Worm (Caenorhabditis elegans) whole organism, L4 larva: ENCODE results near the gene fipr-21.

Source experiments
- F37D6.2 ChIP-seq: sonication (generic microtip); optimal IDR thresholded peaks from 2 replicates; lab custom pipeline; 2016; ENCODE audit warnings: mild to moderate bottlenecking, missing genetic modification characterization, missing compliant biosample characterization
- Y75B8A.6 ChIP-seq: fragments of 200-800 bp; sonication (Bioruptor generic); IDR thresholded peaks from 2 replicates; pipeline ENCODE4 v1.3.6; 2022; ENCODE audit warnings: missing genetic modification reagents, missing genetic modification characterization, missing compliant biosample characterization
- ZK337.2 ChIP-seq: fragments of 200-800 bp; sonication (Bioruptor generic); IDR thresholded peaks from 2 replicates; pipeline ENCODE4 v1.3.6; 2022; ENCODE audit warnings: missing genetic modification reagents, missing genetic modification characterization, missing compliant biosample characterization
- arid-1 ChIP-seq: fragments of 200-800 bp; sonication (Bioruptor generic); conservative IDR thresholded peaks from 2 replicates; pipeline ENCODE4 v1.3.6; 2022; ENCODE audit warnings: missing genetic modification reagents, missing genetic modification characterization, missing compliant biosample characterization
- attf-4 ChIP-seq: sonication (generic microtip); optimal IDR thresholded peaks from 3 replicates; lab custom pipeline; 2017; ENCODE audit warnings: missing biosample characterization, missing genetic modification characterization
- ceh-44 ChIP-seq: fragments of 200-800 bp; sonication (Bioruptor generic); IDR thresholded peaks from 2 replicates; pipeline ENCODE4 v1.3.6; 2022; ENCODE audit warnings: missing genetic modification reagents, missing genetic modification characterization, missing compliant biosample characterization
- dmd-9 ChIP-seq: fragments of 200-800 bp; sonication (Bioruptor generic); IDR thresholded peaks from 2 replicates; pipeline ENCODE4 v1.3.6; 2022; ENCODE audit warnings: missing genetic modification reagents, missing genetic modification characterization, missing compliant biosample characterization
- duxl-1 ChIP-seq: sonication (generic microtip); optimal IDR thresholded peaks from 2 replicates; lab custom pipeline; 2016; ENCODE audit warnings: mild to moderate bottlenecking, missing genetic modification characterization, moderate library complexity, missing compliant biosample characterization; ENCODE audit not compliant: poor library complexity
- fkh-10 ChIP-seq: fragments of 150-350 bp; optimal IDR thresholded peaks from 2 replicates; lab custom pipeline; 2014; ENCODE audit warnings: missing biosample characterization, missing genetic modification reagents, missing genetic modification characterization
- gei-8 ChIP-seq: fragments of 200-800 bp; sonication (Bioruptor generic); optimal IDR thresholded peaks from 2 replicates; lab custom pipeline; 2018; ENCODE audit warnings: mild to moderate bottlenecking, missing genetic modification characterization, missing compliant biosample characterization
- hif-1 ChIP-seq, 2 experiments: sonication (generic microtip); optimal IDR thresholded peaks; 2 replicates each; lab custom pipeline; 2016 to 2017; ENCODE audit warnings: missing compliant biosample characterization in 2 of 2, missing genetic modification characterization in 2 of 2, missing genetic modification reagents in 2 of 2, missing genotype in 2 of 2, mild to moderate bottlenecking in 1 of 2
- hlh-30 ChIP-seq: sonication (generic microtip); optimal IDR thresholded peaks from 2 replicates; lab custom pipeline; 2017; ENCODE audit warnings: antibody characterized with exemption, mild to moderate bottlenecking, missing genetic modification characterization, missing compliant biosample characterization; ENCODE audit not compliant: insufficient read depth
- hmg-1.1 ChIP-seq: fragments of 200-800 bp; sonication (Bioruptor generic); IDR thresholded peaks from 2 replicates; pipeline ENCODE4 v1.3.6; 2022; ENCODE audit warnings: missing genetic modification reagents, missing genetic modification characterization, missing compliant biosample characterization
- lin-1 ChIP-seq: fragments of 200-800 bp; sonication (Bioruptor generic); IDR thresholded peaks from 2 replicates; pipeline ENCODE4 v1.3.6; 2022; ENCODE audit warnings: missing genetic modification reagents, missing genetic modification characterization, missing compliant biosample characterization
- lin-38 ChIP-seq: fragments of 200-800 bp; sonication (Bioruptor generic); IDR thresholded peaks from 2 replicates; pipeline ENCODE4 v1.3.6; 2022; ENCODE audit warnings: missing genetic modification reagents, missing genetic modification characterization, missing compliant biosample characterization
- madf-9 ChIP-seq: fragments of 200-800 bp; sonication (Bioruptor generic); conservative IDR thresholded peaks from 2 replicates; pipeline ENCODE4 v1.3.6; 2022; ENCODE audit warnings: missing genetic modification reagents, missing genetic modification characterization, missing compliant biosample characterization
- mdl-1 ChIP-seq, 2 experiments: fragments of 150-350 bp in 1 of 2; sonication (generic microtip) in 1 of 2; optimal IDR thresholded peaks; 2 replicates each; lab custom pipeline; 2014 to 2017; ENCODE audit warnings: missing biosample characterization in 2 of 2, missing genetic modification characterization in 2 of 2
- mdt-29 ChIP-seq: fragments of 200-800 bp; sonication (Bioruptor generic); IDR thresholded peaks from 2 replicates; pipeline ENCODE4 v1.3.6; 2022; ENCODE audit warnings: missing genetic modification reagents, missing genetic modification characterization, missing compliant biosample characterization
- mxl-2 ChIP-seq: fragments of 200-800 bp; sonication (Bioruptor generic); conservative IDR thresholded peaks from 2 replicates; pipeline ENCODE4 v1.3.6; 2022; ENCODE audit warnings: missing genetic modification reagents, missing genetic modification characterization, missing compliant biosample characterization
- mxl-3 ChIP-seq: fragments of 200-800 bp; sonication (Bioruptor generic); optimal IDR thresholded peaks from 2 replicates; lab custom pipeline; 2018; ENCODE audit warnings: mild to moderate bottlenecking, missing genetic modification characterization, missing compliant biosample characterization
- nhr-102 ChIP-seq: sonication (generic microtip); optimal IDR thresholded peaks from 2 replicates; lab custom pipeline; 2016; ENCODE audit warnings: mild to moderate bottlenecking, missing genetic modification characterization, moderate library complexity, missing compliant biosample characterization
- nhr-111 ChIP-seq: fragments of 200-800 bp; sonication (Bioruptor generic); optimal IDR thresholded peaks from 2 replicates; lab custom pipeline; 2018; ENCODE audit warnings: mild to moderate bottlenecking, missing genetic modification characterization, missing compliant biosample characterization
- nhr-28 ChIP-seq: fragments of 150-350 bp; optimal IDR thresholded peaks from 2 replicates; lab custom pipeline; 2014; ENCODE audit warnings: missing biosample characterization, missing genetic modification characterization
- nhr-48 ChIP-seq: sonication (generic microtip); optimal IDR thresholded peaks from 2 replicates; lab custom pipeline; 2016; ENCODE audit warnings: mild to moderate bottlenecking, missing genetic modification characterization, missing compliant biosample characterization
- pha-4 ChIP-seq, 2 experiments: fragments of 150-350 bp in 1 of 2; fragments of 200-800 bp in 1 of 2; sonication (Bioruptor generic) in 1 of 2; IDR thresholded peaks in 1 of 2; optimal IDR thresholded peaks in 1 of 2; 2 replicates each; pipeline versions ENCODE4 v1.3.6 to Lab custom; 2014 to 2022; ENCODE audit warnings: missing genetic modification characterization in 2 of 2, missing genetic modification reagents in 2 of 2, missing biosample characterization in 1 of 2, missing compliant biosample characterization in 1 of 2
- sdz-12 ChIP-seq: fragments of 200-800 bp; sonication (Bioruptor generic); optimal IDR thresholded peaks from 2 replicates; lab custom pipeline; 2018; ENCODE audit warnings: mild to moderate bottlenecking, missing genetic modification characterization, missing compliant biosample characterization
- skn-1 ChIP-seq: fragments of 150-350 bp; optimal IDR thresholded peaks from 2 replicates; lab custom pipeline; 2014; ENCODE audit warnings: missing biosample characterization, missing genetic modification characterization
- unc-130 ChIP-seq: sonication (generic microtip); optimal IDR thresholded peaks from 2 replicates; lab custom pipeline; 2016; ENCODE audit warnings: missing genetic modification reagents, missing genetic modification characterization, missing compliant biosample characterization
- unc-39 ChIP-seq: sonication (generic microtip); optimal IDR thresholded peaks from 2 replicates; lab custom pipeline; 2017; ENCODE audit warnings: missing biosample characterization, missing genetic modification characterization
- unc-62 ChIP-seq, 3 experiments: fragments of 150-350 bp in 1 of 3; sonication (generic microtip); optimal IDR thresholded peaks in 2 of 3; peaks in 1 of 3; 1 replicate in 1 of 3; 2 replicates in 2 of 3; lab custom pipeline; 2014 to 2017; ENCODE audit warnings: missing biosample characterization in 3 of 3, missing genetic modification characterization in 3 of 3, missing genetic modification reagents in 3 of 3, missing genotype in 1 of 3
- zfp-2 ChIP-seq: sonication (generic microtip); optimal IDR thresholded peaks from 2 replicates; lab custom pipeline; 2016; ENCODE audit warnings: mild to moderate bottlenecking, missing genetic modification characterization, missing compliant biosample characterization
- zip-2 ChIP-seq: fragments of 150-350 bp; optimal IDR thresholded peaks from 2 replicates; lab custom pipeline; 2014; ENCODE audit warnings: missing biosample characterization, missing genetic modification characterization

Gene fipr-21

ce11 chrX:10304178-10304577, at the start of gene fipr-21:
fipr-21 (plus strand) TSS chrX:10304529.
- TF ChIP-seq sdz-12 (GFP tag; lab: Kevin White, UChicago) (no peak), unc-130 (GFP tag; lab: Kevin White, UChicago) (no peak), nhr-48 (tag; lab: Kevin White, UChicago) (no peak), hlh-30 (tag; lab: Kevin White, UChicago) (peak; percentile 32), Y75B8A.6 (GFP tag; lab: Robert Waterston, UW) (no peak), lin-1 (no peak), mxl-3 (peak; percentile 54), madf-9 (GFP tag; lab: Robert Waterston, UW) (no peak), mdl-1 (tag; optimal IDR thresholded peaks at IDR 0.05; lab: Kevin White, UChicago) (peak in 1 of 2 experiments; percentile 21), nhr-28 (tag; lab: Kevin White, UChicago) (peak; percentile 16), F37D6.2 (no peak), gei-8 (GFP tag; lab: Kevin White, UChicago) (no peak)
- TF ChIP-seq, all 104 proteins: peak for 4

DNA sequence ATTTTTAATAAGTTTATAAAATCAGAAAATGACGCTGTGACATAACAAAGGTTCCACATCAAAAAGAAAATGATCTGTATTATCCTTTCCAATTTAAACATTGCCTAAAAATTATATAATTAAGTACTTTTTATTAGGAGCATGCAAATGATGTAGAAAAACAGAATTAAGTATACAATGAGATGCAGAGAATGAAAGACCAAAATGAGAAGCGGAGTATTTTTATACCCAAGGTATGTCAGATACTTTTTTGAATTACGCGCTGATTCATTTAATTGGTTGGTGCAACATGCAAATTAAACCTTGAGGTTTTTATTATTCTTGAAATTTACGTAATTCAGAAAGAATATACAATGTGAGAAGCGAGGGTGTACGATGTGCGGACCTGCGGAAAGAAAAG, 44.3 kb upstream of the fipr-21 start, which contains the start of gene C32A9.1:
TSS of gene C32A9.1 (minus strand) at position 101 of the 400 bp plus-strand sequence.
- no peak for TF ChIP-seq hif-1 (tag; optimal IDR thresholded peaks at IDR 0.05; lab: Kevin White, UChicago)
- TF ChIP-seq pha-4 (GFP tag; IDR thresholded peaks at IDR 0.05; lab: Robert Waterston, UW): no peak
- TF ChIP-seq pha-4 (tag; optimal IDR thresholded peaks at IDR 0.05; lab: Kevin White, UChicago): no peak
- no peak for TF ChIP-seq mxl-2 (GFP tag; lab: Robert Waterston, UW)
- no peak for TF ChIP-seq skn-1
- TF ChIP-seq unc-39: no peak

- TF ChIP-seq arid-1 (GFP tag; lab: Robert Waterston, UW) (no peak), unc-62 (GFP tag; optimal IDR thresholded peaks at IDR 0.05 in 1 of 2; lab: Kevin White, UChicago) (peak in 1 of 2 experiments; percentile 93), unc-62 (tag; optimal IDR thresholded peaks at IDR 0.05; lab: Kevin White, UChicago) (no peak)
Measured at ce11 chrX:10262299-10262698, 42.0 kb upstream of the fipr-21 start.

DNA sequence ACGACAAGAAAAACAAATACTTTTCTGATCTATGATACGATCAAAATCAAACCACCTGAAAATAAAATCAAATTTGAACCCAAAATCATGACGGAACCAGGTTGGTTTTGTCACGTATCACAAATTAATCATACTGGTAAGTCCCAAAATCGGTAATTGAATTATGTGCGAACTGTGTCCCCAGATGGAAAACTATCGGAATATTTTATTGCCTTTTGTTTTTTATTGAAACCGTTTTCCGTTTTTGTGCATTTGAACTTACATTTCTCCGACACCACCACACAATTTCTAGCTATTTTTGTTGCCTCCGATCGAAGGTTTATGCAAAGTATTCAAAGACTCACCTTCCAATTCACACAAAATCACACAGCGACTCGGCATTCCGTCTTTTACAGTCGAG, 30.9 kb upstream of the fipr-21 start, which contains the start of gene F41E7.2:
TSS of gene F41E7.2 (plus strand) at position 301 of the 400 bp plus-strand sequence.
- TF ChIP-seq nhr-111 (GFP tag; lab: Kevin White, UChicago): no peak
- no peak for TF ChIP-seq mdl-1 (tag; optimal IDR thresholded peaks at IDR 0.05; lab: Kevin White, UChicago)
- no peak for TF ChIP-seq lin-38 (GFP tag; lab: Robert Waterston, UW)
- TF ChIP-seq fkh-10 (GFP tag; lab: Kevin White, UChicago): no peak
- no peak for TF ChIP-seq attf-4 (tag; lab: Kevin White, UChicago)
- no peak for TF ChIP-seq ZK337.2 (GFP tag; lab: Robert Waterston, UW)
- TF ChIP-seq zip-2 (tag; lab: Kevin White, UChicago): no peak
- no peak for TF ChIP-seq dmd-9 (GFP tag; lab: Robert Waterston, UW)
- TF ChIP-seq nhr-102 (tag; lab: Kevin White, UChicago): no peak
- no peak for TF ChIP-seq hmg-1.1
- no peak for TF ChIP-seq unc-39
- no peak for TF ChIP-seq ceh-44 (GFP tag; lab: Robert Waterston, UW)
- no peak for TF ChIP-seq mdt-29 (GFP tag; lab: Robert Waterston, UW)
- no peak for TF ChIP-seq madf-9 (GFP tag; lab: Robert Waterston, UW)
- TF ChIP-seq duxl-1 (tag; lab: Kevin White, UChicago): no peak
- no peak for TF ChIP-seq zfp-2
